Worm (Caenorhabditis elegans) whole organism, midembryonic: ENCODE data around the gene fipr-8.

Experiments
- med-1 ChIP-seq: sonication (generic microtip); optimal IDR thresholded peaks from 2 replicates; lab custom pipeline; 2017; ENCODE audit warnings: missing genetic modification characterization, mild to moderate bottlenecking, missing compliant biosample characterization, antibody characterized with exemption, missing genetic modification reagents; ENCODE audit not compliant: insufficient read depth
- tab-1 ChIP-seq: fragments of 200-800 bp; sonication (Bioruptor generic); IDR thresholded peaks from 2 replicates; pipeline ENCODE4 v1.3.6; 2022; ENCODE audit warnings: missing genetic modification characterization, missing compliant biosample characterization
- ztf-29 ChIP-seq: fragments of 200-800 bp; sonication (Bioruptor generic); IDR thresholded peaks from 2 replicates; pipeline ENCODE4 v1.3.6; 2022; ENCODE audit warnings: missing genetic modification reagents, missing genetic modification characterization, missing compliant biosample characterization

DNA sequence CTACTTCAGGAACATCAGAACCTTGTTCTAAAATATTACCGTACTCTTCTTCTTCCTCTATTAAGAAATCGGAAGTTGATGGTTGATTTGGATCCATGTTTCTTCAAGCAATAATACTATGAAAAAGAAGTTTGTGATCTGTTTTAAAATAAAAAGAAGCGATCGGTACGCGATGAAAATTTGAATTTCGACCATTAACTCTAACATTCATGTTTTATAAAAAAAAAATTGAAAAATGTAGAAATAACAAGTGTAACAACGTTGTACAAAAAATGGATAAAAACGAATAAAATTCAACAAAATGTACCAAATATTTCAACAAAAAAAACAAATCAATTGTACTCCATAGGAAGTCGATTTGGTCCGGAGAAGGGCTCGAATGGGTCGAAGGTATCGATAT is 29.5 kb downstream of the fipr-8 start, which contains the start of gene tftc-3:
- no peak for TF ChIP-seq tab-1 (GFP tag; lab: Robert Waterston, UW)
- no peak for TF ChIP-seq med-1 (GFP tag; lab: Kevin White, UChicago)
- TF ChIP-seq ztf-29 = no peak
